Fruit fly (Drosophila melanogaster) whole organism, pupa: ENCODE measurements around the gene Gorab.

Source experiments
- CG10348 ChIP-seq: fragments of 200-800 bp; sonication (Bioruptor generic); IDR thresholded peaks from 2 replicates; pipeline ENCODE4 v1.3.6; 2022; ENCODE audit warnings: missing biosample characterization, missing genetic modification characterization
- CG15710 ChIP-seq: fragments of 200-800 bp; sonication (Bioruptor generic); optimal IDR thresholded peaks from 2 replicates; lab custom pipeline; 2018; ENCODE audit warnings: missing biosample characterization, mild to moderate bottlenecking, missing genetic modification characterization, moderate library complexity
- CG32121 ChIP-seq: fragments of 200-800 bp; sonication (Bioruptor generic); IDR thresholded peaks from 2 replicates; pipeline ENCODE4 v1.3.6; 2022; ENCODE audit warnings: missing biosample characterization, missing genetic modification characterization
- CG34367 ChIP-seq: fragments of 200-800 bp; sonication (Bioruptor generic); optimal IDR thresholded peaks from 2 replicates; lab custom pipeline; 2018; ENCODE audit warnings: missing biosample characterization, mild to moderate bottlenecking, missing genetic modification characterization
- CG8301 ChIP-seq: fragments of 200-800 bp; sonication (Bioruptor generic); optimal IDR thresholded peaks from 2 replicates; lab custom pipeline; 2018; ENCODE audit warnings: missing biosample characterization, mild to moderate bottlenecking, missing genetic modification characterization
- D1 ChIP-seq: fragments of 200-800 bp; sonication (Bioruptor generic); optimal IDR thresholded peaks from 2 replicates; lab custom pipeline; 2018; ENCODE audit warnings: missing biosample characterization, mild to moderate bottlenecking, missing genetic modification characterization, moderate library complexity

- no peak for TF ChIP-seq CG32121 (GFP tag; lab: Robert Waterston, UW)
- TF ChIP-seq CG8301 (tag; lab: Kevin White, UChicago): no peak
- TF ChIP-seq CG34367 (tag; lab: Kevin White, UChicago): no peak
- no peak for TF ChIP-seq CG15710 (tag; lab: Kevin White, UChicago)
- no peak for TF ChIP-seq CG10348
- TF ChIP-seq D1: no peak
Measured at dm6 chr3L:17430390-17430789, 1.8 kb upstream of the Gorab start.
